Fruit fly (Drosophila melanogaster): ENCODE results near the gene Npc2d.

Npc2d gene

dm6 chr3R:10087206-10087927 is 31.5 kb upstream of the Npc2d start (continued):
- TF ChIP-seq chinmo (GFP tag; IDR thresholded peaks at IDR 0.05; ENCODE audit: partially characterized antibody) (peak; percentile 99), Dfd (GFP tag; optimal IDR thresholded peaks at IDR 0.05) (peak in 1 of 2 experiments; percentile 52), CG15073 (GFP tag; optimal IDR thresholded peaks at IDR 0.05) (no peak), otp (GFP tag; IDR thresholded peaks at IDR 0.05) (no peak), scrt (GFP tag; optimal IDR thresholded peaks at IDR 0.05) (peak; percentile 24), CG10462 (GFP tag; optimal IDR thresholded peaks at IDR 0.05) (peak; percentile 10), nom (GFP tag; optimal IDR thresholded peaks at IDR 0.05) (peak; percentile 61), vnd (GFP tag; IDR thresholded peaks at IDR 0.05; ENCODE audit: partially characterized antibody) (no peak), CG17802 (tag; optimal IDR thresholded peaks at IDR 0.05) (no peak), sug (tag; optimal IDR thresholded peaks at IDR 0.05) (peak; percentile 46), croc (GFP tag; conservative IDR thresholded peaks at IDR 0.05) (peak; percentile 40; the same call in 1 of the 3 replicates), esg (GFP tag; conservative IDR thresholded peaks at IDR 0.05) (no peak; the same call in 1 of the 2 replicates), kay (GFP tag; optimal IDR thresholded peaks at IDR 0.05) (peak; percentile 6), CG30431 (GFP tag; optimal IDR thresholded peaks at IDR 0.05) (peak; percentile 46), fd96Cb (tag; optimal IDR thresholded peaks at IDR 0.05) (peak; percentile 43), CG12299 (tag; optimal IDR thresholded peaks at IDR 0.05) (no peak), CG9932 (GFP tag; IDR thresholded peaks at IDR 0.05) (peak; percentile 67), Rx (GFP tag; IDR thresholded peaks at IDR 0.05) (peak; percentile 54), CG2116 (GFP tag; optimal IDR thresholded peaks at IDR 0.05) (peak; percentile 32), CG14667 (GFP tag; IDR thresholded peaks at IDR 0.05) (peak; percentile 56), pum (GFP tag; optimal IDR thresholded peaks at IDR 0.05) (peak; percentile 41), Dp (GFP tag; optimal IDR thresholded peaks at IDR 0.05) (no peak), run (tag; optimal IDR thresholded peaks at IDR 0.05) (no peak), Antp (GFP tag; optimal IDR thresholded peaks at IDR 0.05) (peak; percentile 78), CG18011 (GFP tag; optimal IDR thresholded peaks at IDR 0.05) (peak; percentile 60), crol (GFP tag; IDR thresholded peaks at IDR 0.05) (no peak), Spps (tag; optimal IDR thresholded peaks at IDR 0.05) (no peak), Trl (optimal IDR thresholded peaks at IDR 0.05) (peak; percentile 82 to 95), Trl (GFP tag; optimal IDR thresholded peaks at IDR 0.05) (peak; percentile 49), CG7786 (GFP tag; optimal IDR thresholded peaks at IDR 0.05) (peak; percentile 61), ken (GFP tag; IDR thresholded peaks at IDR 0.05) (peak; percentile 65; the same call in 2 of the 3 replicates), CG12769 (tag; optimal IDR thresholded peaks at IDR 0.05) (peak; percentile 34), CG5180 (GFP tag; optimal IDR thresholded peaks at IDR 0.05) (no peak), knrl (GFP tag; IDR thresholded peaks at IDR 0.05; ENCODE audit: partially characterized antibody) (0 out of 3 replicates have a peak, but pooled peaks have one; percentile 16), Dad (GFP tag; optimal IDR thresholded peaks at IDR 0.05) (peak; percentile 47), jing (GFP tag; optimal IDR thresholded peaks at IDR 0.05) (peak; percentile 32), CG4730 (GFP tag; IDR thresholded peaks at IDR 0.05) (peak; percentile 45; the same call in 1 of the 2 replicates), CG10959 (GFP tag; IDR thresholded peaks at IDR 0.05) (no peak), Bdp1 (GFP tag; optimal IDR thresholded peaks at IDR 0.05) (peak; percentile 63), CG6791 (GFP tag; IDR thresholded peaks at IDR 0.05; ENCODE audit: partially characterized antibody) (no peak), CG13296 (GFP tag; optimal IDR thresholded peaks at IDR 0.05) (no peak), CG10274 (GFP tag; optimal IDR thresholded peaks at IDR 0.05) (no peak), CG34224 (GFP tag; IDR thresholded peaks at IDR 0.05; ENCODE audit: partially characterized antibody) (no peak), CG14965 (GFP tag; optimal IDR thresholded peaks at IDR 0.05; ENCODE audit: borderline replicate concordance) (no peak), gfzf (GFP tag; optimal IDR thresholded peaks at IDR 0.05) (no peak), bcd (GFP tag; optimal IDR thresholded peaks at IDR 0.05) (peak; percentile 77), Fer2 (tag; optimal IDR thresholded peaks at IDR 0.05) (no peak), CG11085 (GFP tag; IDR thresholded peaks at IDR 0.05) (no peak; the same call in 1 of the 2 replicates), en (GFP tag; optimal IDR thresholded peaks at IDR 0.05) (no peak)
